Fruit fly (Drosophila melanogaster) whole organism, adult: ENCODE data around the gene CG17198.

Experiments
- CG7101 ChIP-seq: fragments of 200-800 bp; sonication (Bioruptor generic); optimal IDR thresholded peaks from 2 replicates; lab custom pipeline; 2018; ENCODE audit warnings: missing biosample characterization, mild to moderate bottlenecking, missing genetic modification characterization, moderate library complexity
- tj ChIP-seq: fragments of 200-800 bp; sonication (Bioruptor generic); optimal IDR thresholded peaks from 3 replicates; lab custom pipeline; 2017; ENCODE audit warnings: missing biosample characterization, mild to moderate bottlenecking, missing genetic modification characterization, moderate library complexity

CG17198 gene

dm6 chr3R:25723795-25724194, 51.4 kb downstream of the CG17198 start:
- TF ChIP-seq tj (GFP tag; lab: Kevin White, UChicago) (peak; percentile 93), CG7101 (no peak)
